Fruit fly (Drosophila melanogaster): ENCODE results near the gene CG17078.

The CG17078 gene

DNA sequence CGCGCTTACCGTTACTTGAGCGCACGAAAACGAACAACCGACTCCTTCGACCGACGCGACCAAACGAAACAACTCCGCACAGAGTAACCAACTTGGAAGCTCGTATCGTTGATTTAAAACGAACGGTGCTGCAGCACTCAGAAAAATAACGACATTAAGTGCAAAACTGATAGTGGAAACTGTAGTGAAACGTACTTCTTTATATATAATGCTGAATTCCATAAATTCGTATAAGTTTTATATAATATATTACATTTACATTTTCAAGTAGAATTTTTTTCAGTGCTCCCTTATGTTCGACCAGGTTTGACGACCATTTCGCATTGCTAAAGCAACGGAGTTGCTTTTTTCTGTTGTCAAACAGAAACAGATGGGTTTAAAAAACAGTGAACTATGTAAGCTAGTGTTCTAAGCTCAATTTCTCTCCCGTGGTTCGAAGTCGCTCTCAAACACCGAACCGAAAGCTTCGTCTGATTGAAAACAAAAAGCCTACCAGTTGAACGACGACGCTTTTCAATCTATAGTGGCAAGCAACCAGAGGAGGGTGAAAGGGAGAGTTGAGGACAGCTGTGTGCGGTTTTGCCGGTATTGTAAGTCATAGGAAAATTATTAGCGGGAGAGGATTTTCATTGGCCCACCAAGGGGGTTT lies 10.5 kb downstream of the CG17078 start, which contains the start of gene CG17075 (continued):
- TF ChIP-seq CG3163 (GFP tag; optimal IDR thresholded peaks at IDR 0.05) (peak; percentile 24), CG6765 (GFP tag; optimal IDR thresholded peaks at IDR 0.05) (peak; percentile 92), Hr39 (optimal IDR thresholded peaks at IDR 0.05) (no peak), PHDP (tag; optimal IDR thresholded peaks at IDR 0.05) (peak; percentile 96), CG6654 (GFP tag; optimal IDR thresholded peaks at IDR 0.05) (peak; percentile 73), CG4424 (GFP tag; optimal IDR thresholded peaks at IDR 0.05) (peak; percentile 92), CG10366 (GFP tag; IDR thresholded peaks at IDR 0.05) (peak; percentile 95), Drgx (GFP tag; IDR thresholded peaks at IDR 0.05) (peak; percentile 95), nerfin-1 (tag; optimal IDR thresholded peaks at IDR 0.05) (peak; percentile 71), Ada2b (GFP tag; IDR thresholded peaks at IDR 0.05) (peak; percentile 97), Usf (GFP tag; optimal IDR thresholded peaks at IDR 0.05) (no peak), CG17912 (GFP tag; optimal IDR thresholded peaks at IDR 0.05) (peak; percentile 32), Rfx (GFP tag; IDR thresholded peaks at IDR 0.05) (peak; percentile 98), Hr3 (GFP tag; optimal IDR thresholded peaks at IDR 0.05) (peak; percentile 93), en (GFP tag; optimal IDR thresholded peaks at IDR 0.05) (peak; percentile 16), zf30C (GFP tag; optimal IDR thresholded peaks at IDR 0.05) (peak; percentile 77), ab (GFP tag; optimal IDR thresholded peaks at IDR 0.05) (peak; percentile 17), amos (GFP tag; IDR thresholded peaks at IDR 0.05; ENCODE audit: partially characterized antibody) (no peak), sim (GFP tag; IDR thresholded peaks at IDR 0.05) (peak; percentile 53; the same call in 1 of the 2 replicates), Jarid2 (GFP tag; optimal IDR thresholded peaks at IDR 0.05) (peak; percentile 78), h (optimal IDR thresholded peaks at IDR 0.05) (no peak), CG30403 (GFP tag; optimal IDR thresholded peaks at IDR 0.05) (peak; percentile 96), CG12769 (tag; optimal IDR thresholded peaks at IDR 0.05) (peak; percentile 94), NK7.1 (GFP tag; optimal IDR thresholded peaks at IDR 0.05) (peak; percentile 39), Ravus (GFP tag; IDR thresholded peaks at IDR 0.05) (peak; percentile 90), dpn (GFP tag; optimal IDR thresholded peaks at IDR 0.05) (peak; percentile 89 to 93), bcd (GFP tag; optimal IDR thresholded peaks at IDR 0.05) (peak; percentile 85), br (optimal IDR thresholded peaks at IDR 0.05) (no peak), CG7372 (GFP tag; IDR thresholded peaks at IDR 0.05) (peak; percentile 94), da (GFP tag; optimal IDR thresholded peaks at IDR 0.05) (peak; percentile 40), Trl (optimal IDR thresholded peaks at IDR 0.05) (peak in 1 of 2 experiments; percentile 20), Trl (GFP tag; optimal IDR thresholded peaks at IDR 0.05) (peak; percentile 65), HmgD (GFP tag; optimal IDR thresholded peaks at IDR 0.05) (no peak), CG9797 (GFP tag; optimal IDR thresholded peaks at IDR 0.05) (peak; percentile 29), ken (GFP tag; IDR thresholded peaks at IDR 0.05) (peak; percentile 93), CG4730 (GFP tag; IDR thresholded peaks at IDR 0.05) (peak; percentile 93), twi (tag; optimal IDR thresholded peaks at IDR 0.05) (peak; percentile 78), Adf1 (GFP tag; IDR thresholded peaks at IDR 0.05) (peak; percentile 80), CG7271 (tag; optimal IDR thresholded peaks at IDR 0.05) (peak; percentile 42), dimm (GFP tag; IDR thresholded peaks at IDR 0.05) (peak; percentile 92), E2f1 (GFP tag; IDR thresholded peaks at IDR 0.05) (peak; percentile 95), bowl (GFP tag; IDR thresholded peaks at IDR 0.05) (peak; percentile 88), salm (tag; optimal IDR thresholded peaks at IDR 0.05) (peak; percentile 83), ind (GFP tag; optimal IDR thresholded peaks at IDR 0.05) (peak; percentile 94), insv (GFP tag; optimal IDR thresholded peaks at IDR 0.05) (peak in 1 of 2 experiments; percentile 49), ase (GFP tag; IDR thresholded peaks at IDR 0.05) (peak; percentile 94), CG2129 (GFP tag; IDR thresholded peaks at IDR 0.05; ENCODE audit: partially characterized antibody) (no peak), Myb (GFP tag; optimal IDR thresholded peaks at IDR 0.05) (peak; percentile 50), CG2116 (GFP tag; optimal IDR thresholded peaks at IDR 0.05) (peak; percentile 57), ara (GFP tag; IDR thresholded peaks at IDR 0.05) (peak; percentile 88), lmd (GFP tag; IDR thresholded peaks at IDR 0.05) (peak; percentile 96), CG3995 (GFP tag; optimal IDR thresholded peaks at IDR 0.05) (peak; percentile 24), gcm2 (GFP tag; optimal IDR thresholded peaks at IDR 0.05) (peak; percentile 74)
